Fruit fly (Drosophila melanogaster) whole organism, wandering third instar larva: ENCODE data around the gene mtTFB2.

Experiments
- CrebA ChIP-seq: fragments of 200-800 bp; sonication (Bioruptor generic); optimal IDR thresholded peaks from 2 replicates; lab custom pipeline; 2016; ENCODE audit warnings: missing biosample characterization, mild to moderate bottlenecking, missing genetic modification characterization, borderline replicate concordance
- Dif ChIP-seq: fragments of 200-275, 200-300 bp; sonication (Bioruptor generic); optimal IDR thresholded peaks from 2 replicates; lab custom pipeline; 2018; ENCODE audit warnings: missing biosample characterization, missing genetic modification characterization; ENCODE audit not compliant: partially characterized antibody
- Rel ChIP-seq, 2 experiments: fragments of 200-800 bp; sonication (Bioruptor generic) in 1 of 2; optimal IDR thresholded peaks; 2 replicates in 1 of 2; 3 replicates in 1 of 2; lab custom pipeline; 2016 to 2019; ENCODE audit warnings: mild to moderate bottlenecking in 2 of 2, missing biosample characterization in 2 of 2, missing genetic modification characterization in 2 of 2, moderate library complexity in 1 of 2
- Sp1 ChIP-seq: fragments of 200-800 bp; sonication (Bioruptor generic); optimal IDR thresholded peaks from 3 replicates; lab custom pipeline; 2019; ENCODE audit warnings: missing biosample characterization, mild to moderate bottlenecking, missing genetic modification characterization, moderate library complexity
- lola ChIP-seq: fragments of >200 bp; optimal IDR thresholded peaks from 2 replicates; lab custom pipeline; 2017; ENCODE audit warnings: missing biosample characterization, missing genetic modification characterization
- pan ChIP-seq: fragments of >200 bp; optimal IDR thresholded peaks from 2 replicates; lab custom pipeline; 2017
- psq ChIP-seq: fragments of 200-800 bp; sonication (Bioruptor generic); optimal IDR thresholded peaks from 3 replicates; lab custom pipeline; 2017; ENCODE audit warnings: missing biosample characterization, mild to moderate bottlenecking, missing genetic modification characterization, moderate library complexity
- sv ChIP-seq: fragments of 200-800 bp; sonication (Bioruptor generic); optimal IDR thresholded peaks from 3 replicates; lab custom pipeline; 2016; ENCODE audit warnings: missing biosample characterization, missing genetic modification characterization
- woc ChIP-seq: sonication (Bioruptor generic); optimal IDR thresholded peaks from 2 replicates; lab custom pipeline; 2016; ENCODE audit warnings: missing biosample characterization, mild to moderate bottlenecking, missing genetic modification characterization

- TF ChIP-seq psq (GFP tag; lab: Kevin White, UChicago) (peak; percentile 74), Dif (GFP tag; lab: Kevin White, UChicago) (peak; percentile 59), lola (GFP tag; lab: Kevin White, UChicago) (no peak), pan (no peak), Sp1 (GFP tag; lab: Kevin White, UChicago) (peak; percentile 86), Rel (GFP tag; optimal IDR thresholded peaks at IDR 0.05; lab: Kevin White, UChicago) (no peak), Rel (tag; optimal IDR thresholded peaks at IDR 0.05; lab: Kevin White, UChicago) (peak; percentile 77), woc (GFP tag; lab: Kevin White, UChicago) (peak; percentile 60), CrebA (GFP tag; lab: Kevin White, UChicago) (no peak), sv (peak; percentile 36)
Measured at dm6 chr3R:10042664-10043372, 2.6 kb upstream of the mtTFB2 start, which contains the start of the genes Mical and CG3909.
